Worm (Caenorhabditis elegans): ENCODE measurements around the gene Y4C6A.4.
"Not testable (repeated sequence)": the region's sequence is repeated elsewhere in the genome, so short reads cannot be mapped to it uniquely, and the experiment has no call there.

Gene Y4C6A.4

DNA sequence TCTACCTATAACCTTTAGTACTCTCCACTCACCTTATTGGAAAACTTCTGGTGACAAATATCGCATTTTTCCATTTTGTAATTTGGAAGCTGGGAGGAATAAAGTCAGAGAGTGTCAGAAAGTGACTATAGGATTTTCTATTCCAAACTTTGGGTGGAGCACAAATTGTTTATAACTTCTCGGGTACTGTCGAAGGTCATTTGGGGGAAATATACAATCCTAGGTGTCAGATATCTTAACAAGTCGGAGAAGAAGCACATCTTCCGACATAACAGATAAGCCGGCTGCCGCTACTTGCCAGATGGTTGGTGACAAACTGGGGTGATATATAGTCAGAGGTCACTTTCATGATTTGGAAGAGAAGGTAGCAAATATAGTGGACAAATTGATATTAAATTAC is 33.6 kb upstream of the Y4C6A.4 start, which contains the start of gene ehn-3:
Gene ehn-3 (minus strand): TSS at position 101 of the 400 bp plus-strand sequence.
- TF ChIP-seq skn-1 (tag; optimal IDR thresholded peaks at IDR 0.05): no peak
- TF ChIP-seq nhr-28 (tag; optimal IDR thresholded peaks at IDR 0.05): no peak
- TF ChIP-seq elt-3 (tag; optimal IDR thresholded peaks at IDR 0.05): no peak
- TF ChIP-seq daf-12 (tag; optimal IDR thresholded peaks at IDR 0.05): no peak
- no peak for TF ChIP-seq ceh-16 (tag; optimal IDR thresholded peaks at IDR 0.05)
- TF ChIP-seq ama-1 (optimal IDR thresholded peaks at IDR 0.05): no peak
- TF ChIP-seq nhr-25 (tag; optimal IDR thresholded peaks at IDR 0.05): no peak
- no peak for TF ChIP-seq hmg-11 (tag; optimal IDR thresholded peaks at IDR 0.05)
- TF ChIP-seq nfya-1 (tag; optimal IDR thresholded peaks at IDR 0.05; ENCODE audit: insufficient read depth): no peak
- no peak for TF ChIP-seq ZK546.5 (tag; optimal IDR thresholded peaks at IDR 0.05)
- no peak for TF ChIP-seq egl-27 (tag; optimal IDR thresholded peaks at IDR 0.05)
- no peak for TF ChIP-seq sea-2 (GFP tag; optimal IDR thresholded peaks at IDR 0.05)
- no peak for TF ChIP-seq nhr-76 (tag; optimal IDR thresholded peaks at IDR 0.05)
- TF ChIP-seq mdl-1 (tag; optimal IDR thresholded peaks at IDR 0.05): no peak
- TF ChIP-seq aly-2 (tag; optimal IDR thresholded peaks at IDR 0.05): no peak
- TF ChIP-seq ceh-9 (tag; optimal IDR thresholded peaks at IDR 0.05): no peak
- no peak for TF ChIP-seq unc-62 (GFP tag; optimal IDR thresholded peaks at IDR 0.05)
- no peak for TF ChIP-seq ceh-82 (tag; optimal IDR thresholded peaks at IDR 0.05)
- TF ChIP-seq elt-2 (tag; optimal IDR thresholded peaks at IDR 0.05): no peak
- no peak for TF ChIP-seq eor-1 (tag; optimal IDR thresholded peaks at IDR 0.05)

DNA sequence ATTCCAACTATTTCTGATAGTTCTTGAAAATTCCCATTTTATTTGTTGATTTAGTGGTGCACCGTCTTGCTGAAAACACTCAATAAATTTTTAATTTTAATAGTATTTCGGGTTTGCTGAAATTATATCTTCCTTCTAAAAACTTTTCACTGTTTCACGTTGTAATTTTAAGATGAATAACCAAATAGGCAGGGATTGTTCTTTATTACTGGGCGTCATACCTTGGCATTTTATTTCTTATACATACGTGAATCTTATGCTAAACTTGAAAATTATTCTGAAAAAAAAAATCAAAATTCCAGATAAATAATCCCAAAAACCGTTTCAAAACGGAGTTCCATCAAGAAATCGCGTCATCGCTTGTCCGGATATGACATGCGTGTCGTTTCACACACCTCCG is 14.1 kb upstream of the Y4C6A.4 start, which contains the start of gene mgl-3:
Gene mgl-3 (plus strand): TSS at position 301 of the 400 bp plus-strand sequence.
- TF ChIP-seq elt-1 (tag; optimal IDR thresholded peaks at IDR 0.05): no peak
- no peak for TF ChIP-seq nfya-1 (tag; optimal IDR thresholded peaks at IDR 0.05; ENCODE audit: insufficient read depth)
- no peak for TF ChIP-seq unc-62 (GFP tag; optimal IDR thresholded peaks at IDR 0.05)
- TF ChIP-seq zag-1 (tag; optimal IDR thresholded peaks at IDR 0.05): no peak
- TF ChIP-seq nhr-76 (tag; optimal IDR thresholded peaks at IDR 0.05): no peak
- TF ChIP-seq pqm-1 (tag; optimal IDR thresholded peaks at IDR 0.05): no peak
- TF ChIP-seq lin-39 (tag; optimal IDR thresholded peaks at IDR 0.05): no peak
- TF ChIP-seq ceh-28 (tag; optimal IDR thresholded peaks at IDR 0.05): no peak
- no peak for TF ChIP-seq fkh-10 (GFP tag; optimal IDR thresholded peaks at IDR 0.05)
- TF ChIP-seq nhr-25 (tag; optimal IDR thresholded peaks at IDR 0.05): no peak
- TF ChIP-seq fos-1 (tag; optimal IDR thresholded peaks at IDR 0.05): no peak
- no peak for TF ChIP-seq mml-1 (tag; optimal IDR thresholded peaks at IDR 0.05)
- no peak for TF ChIP-seq nhr-12 (tag; optimal IDR thresholded peaks at IDR 0.05)
- no peak for TF ChIP-seq lsy-12 (tag; optimal IDR thresholded peaks at IDR 0.05)
- no peak for TF ChIP-seq egl-5 (tag; optimal IDR thresholded peaks at IDR 0.05)
- TF ChIP-seq nhr-23 (tag; optimal IDR thresholded peaks at IDR 0.05): no peak
- TF ChIP-seq ama-1 (optimal IDR thresholded peaks at IDR 0.05): no peak
- TF ChIP-seq nhr-77 (tag; optimal IDR thresholded peaks at IDR 0.05): no peak

DNA sequence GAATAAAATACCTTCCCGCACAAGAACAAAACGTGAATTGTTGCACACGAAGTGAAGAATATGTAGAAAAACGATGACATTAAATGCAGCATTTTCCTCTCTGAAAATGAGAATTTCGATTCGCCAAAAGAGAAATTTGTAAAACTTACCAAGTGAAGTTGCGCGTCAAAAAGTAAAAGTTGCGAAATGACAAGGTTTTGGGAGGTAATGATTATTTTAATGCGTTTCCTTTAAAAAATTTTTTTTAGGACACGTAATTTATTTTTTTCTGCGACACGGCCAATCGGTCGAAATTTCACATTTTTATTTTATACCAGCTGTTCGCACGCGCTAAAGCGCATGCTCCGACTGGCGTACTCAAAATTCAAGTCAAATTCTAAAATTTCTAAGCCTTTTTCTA is 3.2 kb downstream of the Y4C6A.4 start, which contains the start of gene Y4C6A.3:
Gene Y4C6A.3 (minus strand): TSS at position 101 of the 400 bp plus-strand sequence.
- TF ChIP-seq pqm-1, snpc-4, lin-39 (tag; optimal IDR thresholded peaks at IDR 0.05): not testable (repeated sequence)

DNA sequence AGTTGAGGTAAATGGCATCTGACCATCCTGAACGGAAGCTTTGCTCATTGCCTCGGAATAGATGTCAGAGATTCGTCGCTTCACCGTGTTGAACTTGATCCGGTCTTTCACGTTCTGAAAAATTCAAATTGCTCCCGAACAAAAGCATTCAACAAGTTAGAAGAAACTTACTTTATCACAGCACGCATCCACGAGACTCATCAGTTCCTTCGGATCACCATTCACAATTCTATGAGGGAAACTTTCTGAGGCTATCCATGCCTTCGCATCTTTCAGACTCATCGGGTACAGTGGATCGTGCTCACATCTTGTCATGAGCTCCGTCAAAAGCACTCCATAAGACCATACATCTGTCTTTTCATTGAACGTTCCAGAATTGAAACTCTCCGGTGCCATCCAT is 10.1 kb downstream of the Y4C6A.4 start:
- no peak for TF ChIP-seq nhr-12 (tag; optimal IDR thresholded peaks at IDR 0.05)
- no peak for TF ChIP-seq lin-39 (tag; optimal IDR thresholded peaks at IDR 0.05)
- TF ChIP-seq ceh-28 (tag; optimal IDR thresholded peaks at IDR 0.05): no peak
- TF ChIP-seq elt-1 (tag; optimal IDR thresholded peaks at IDR 0.05): no peak
- TF ChIP-seq tbx-2 (tag; optimal IDR thresholded peaks at IDR 0.05): no peak
- no peak for TF ChIP-seq fkh-2 (tag; optimal IDR thresholded peaks at IDR 0.05)
- no peak for TF ChIP-seq nhr-23 (tag; optimal IDR thresholded peaks at IDR 0.05)
- TF ChIP-seq nfya-1 (tag; optimal IDR thresholded peaks at IDR 0.05; ENCODE audit: insufficient read depth): no peak
- no peak for TF ChIP-seq nhr-28 (tag; optimal IDR thresholded peaks at IDR 0.05)

DNA sequence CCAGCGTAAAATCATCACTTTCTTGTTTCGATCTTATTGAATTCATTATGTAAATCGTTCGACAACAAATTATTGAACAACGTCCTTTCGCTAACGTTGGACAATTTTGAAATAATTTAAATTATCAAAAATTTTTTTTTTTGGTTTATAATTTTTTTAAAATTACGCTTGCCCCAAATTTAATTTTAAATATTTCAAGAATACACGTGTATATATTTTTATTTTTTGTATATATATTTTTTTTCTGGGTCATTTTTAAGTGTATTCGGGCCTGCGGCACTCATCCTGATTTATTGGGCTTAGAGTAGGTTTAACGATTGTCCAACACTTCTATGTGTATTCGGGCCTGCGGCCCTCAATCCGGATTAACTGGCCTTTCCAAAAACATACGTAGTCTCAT is 11.6 kb downstream of the Y4C6A.4 start, which contains the start of gene Y52D5A.2:
Gene Y52D5A.2 (minus strand): TSS at position 101 of the 400 bp plus-strand sequence.
- TF ChIP-seq hmg-11 (tag; optimal IDR thresholded peaks at IDR 0.05); ama-1 (optimal IDR thresholded peaks at IDR 0.05); nhr-11 (tag; optimal IDR thresholded peaks at IDR 0.05): not testable (repeated sequence)

All from whole organism, L3 larva.